Fruit fly (Drosophila melanogaster) whole organism, embryonic: ENCODE results near the gene CG44405.

Experiments used
- Atf3 ChIP-seq: fragments of 200-800 bp; sonication (Bioruptor generic); optimal IDR thresholded peaks from 3 replicates; lab custom pipeline; 2016; ENCODE audit warnings: missing biosample characterization, missing genetic modification characterization
- CG10267 ChIP-seq: fragments of 200-800 bp; sonication (Bioruptor generic); optimal IDR thresholded peaks from 2 replicates; lab custom pipeline; 2018; ENCODE audit warnings: missing biosample characterization, mild to moderate bottlenecking, missing genetic modification characterization, moderate library complexity
- CG13123 ChIP-seq: fragments of 200-800 bp; sonication (Bioruptor generic); optimal IDR thresholded peaks from 2 replicates; lab custom pipeline; 2016; ENCODE audit warnings: missing biosample characterization, missing genetic modification characterization
- CG15073 ChIP-seq: fragments of 200-800 bp; sonication (Bioruptor generic); optimal IDR thresholded peaks from 2 replicates; lab custom pipeline; 2016; ENCODE audit warnings: missing biosample characterization, missing genetic modification characterization
- CG15479 ChIP-seq: fragments of 200-800 bp; sonication (Bioruptor generic); optimal IDR thresholded peaks from 3 replicates; lab custom pipeline; 2019; ENCODE audit warnings: missing biosample characterization, mild to moderate bottlenecking, missing genetic modification characterization, moderate library complexity
- CG17186 ChIP-seq: fragments of 200-800 bp; sonication (Bioruptor generic); optimal IDR thresholded peaks from 3 replicates; lab custom pipeline; 2017; ENCODE audit warnings: missing biosample characterization, missing genetic modification reagents, missing genetic modification characterization
- CG18011 ChIP-seq: fragments of 200-800 bp; sonication (Bioruptor generic); optimal IDR thresholded peaks from 2 replicates; lab custom pipeline; 2017; ENCODE audit warnings: missing biosample characterization, missing genetic modification characterization, mild to moderate bottlenecking, moderate library complexity, missing genotype
- CG18262 ChIP-seq: fragments of 200-800 bp; optimal IDR thresholded peaks from 3 replicates; lab custom pipeline; 2019; ENCODE audit warnings: missing biosample characterization, mild to moderate bottlenecking, missing genetic modification characterization, moderate library complexity
- CG2202 ChIP-seq: fragments of 200-800 bp; sonication (Bioruptor generic); optimal IDR thresholded peaks from 2 replicates; lab custom pipeline; 2018; ENCODE audit warnings: missing biosample characterization, mild to moderate bottlenecking, missing genetic modification characterization
- CG2712 ChIP-seq: fragments of 200-800 bp; optimal IDR thresholded peaks from 3 replicates; lab custom pipeline; 2019; ENCODE audit warnings: missing biosample characterization, mild to moderate bottlenecking, missing genetic modification characterization, moderate library complexity
- CG3407 ChIP-seq: fragments of 200-800 bp; sonication (Bioruptor generic); optimal IDR thresholded peaks from 2 replicates; lab custom pipeline; 2018; ENCODE audit warnings: missing biosample characterization, mild to moderate bottlenecking, missing genetic modification characterization
- CG4404 ChIP-seq: fragments of 200-800 bp; sonication (Bioruptor generic); IDR thresholded peaks from 2 replicates; pipeline ENCODE4 v1.3.6; 2022; ENCODE audit warnings: missing biosample characterization, missing genetic modification characterization
- CG4424 ChIP-seq: fragments of 200-800 bp; sonication (Bioruptor generic); optimal IDR thresholded peaks from 3 replicates; lab custom pipeline; 2016; ENCODE audit warnings: missing biosample characterization, missing genetic modification characterization
- CG5180 ChIP-seq: fragments of 200-800 bp; sonication (Bioruptor generic); optimal IDR thresholded peaks from 3 replicates; lab custom pipeline; 2017; ENCODE audit warnings: missing biosample characterization, missing genetic modification characterization, mild to moderate bottlenecking, moderate library complexity, missing genetic modification reagents
- CG6654 ChIP-seq: fragments of 200-800 bp; sonication (Bioruptor generic); optimal IDR thresholded peaks from 2 replicates; lab custom pipeline; 2017; ENCODE audit warnings: missing biosample characterization, mild to moderate bottlenecking, missing genetic modification characterization
- CG6689 ChIP-seq: fragments of 200-800 bp; sonication (Bioruptor generic); IDR thresholded peaks from 2 replicates; pipeline ENCODE4 v1.3.6; 2022; ENCODE audit warnings: missing biosample characterization, missing genetic modification characterization
- CG7372 ChIP-seq: fragments of 200-800 bp; sonication (Bioruptor generic); IDR thresholded peaks from 2 replicates; pipeline ENCODE4 v1.3.6; 2022; ENCODE audit warnings: missing biosample characterization, missing genetic modification characterization
- CG8478 ChIP-seq: fragments of >200 bp; optimal IDR thresholded peaks from 2 replicates; lab custom pipeline; 2018
- CG8924 ChIP-seq: fragments of 200-800 bp; optimal IDR thresholded peaks from 3 replicates; lab custom pipeline; 2019; ENCODE audit warnings: missing biosample characterization, mild to moderate bottlenecking, missing genetic modification characterization, moderate library complexity
- CG9215 ChIP-seq: fragments of 200-800 bp; sonication (Bioruptor generic); IDR thresholded peaks from 2 replicates; pipeline ENCODE4 v1.3.6; 2022; ENCODE audit warnings: missing biosample characterization, missing genetic modification characterization
- Chrac-16 ChIP-seq: fragments of 200-800 bp; sonication (Bioruptor generic); optimal IDR thresholded peaks from 3 replicates; lab custom pipeline; 2016; ENCODE audit warnings: missing biosample characterization, missing genetic modification characterization
- Fer2 ChIP-seq: fragments of 200-800 bp; sonication (Bioruptor generic); optimal IDR thresholded peaks from 2 replicates; lab custom pipeline; 2018; ENCODE audit warnings: missing biosample characterization, mild to moderate bottlenecking, missing genetic modification characterization, moderate library complexity
- Gug ChIP-seq: fragments of 200-800 bp; sonication (Bioruptor generic); IDR thresholded peaks from 4 replicates; pipeline ENCODE4 v1.3.6; 2022; ENCODE audit warnings: missing biosample characterization, missing genetic modification characterization
- Kr ChIP-seq: fragments of 200-800 bp; sonication (Bioruptor generic); optimal IDR thresholded peaks from 2 replicates; lab custom pipeline; 2017; ENCODE audit warnings: missing biosample characterization, mild to moderate bottlenecking, missing genetic modification characterization
- Lim3 ChIP-seq: fragments of 200-800 bp; sonication (Bioruptor generic); IDR thresholded peaks from 2 replicates; pipeline ENCODE4 v1.3.6; 2022; ENCODE audit warnings: missing biosample characterization, missing genetic modification characterization
- Meics ChIP-seq: fragments of 200-800 bp; sonication (Bioruptor generic); optimal IDR thresholded peaks from 2 replicates; lab custom pipeline; 2017; ENCODE audit warnings: missing biosample characterization, mild to moderate bottlenecking, missing genetic modification characterization
- Mes4 ChIP-seq: fragments of 200-800 bp; sonication (Bioruptor generic); optimal IDR thresholded peaks from 2 replicates; lab custom pipeline; 2016; ENCODE audit warnings: missing biosample characterization, missing genetic modification characterization
- NfI ChIP-seq: fragments of 200-800 bp; sonication (Bioruptor generic); optimal IDR thresholded peaks from 3 replicates; lab custom pipeline; 2018; ENCODE audit warnings: missing biosample characterization, mild to moderate bottlenecking, missing genetic modification characterization, moderate library complexity
- Ravus ChIP-seq: fragments of 200-800 bp; sonication (Bioruptor generic); IDR thresholded peaks from 2 replicates; pipeline ENCODE4 v1.3.6; 2022; ENCODE audit warnings: missing biosample characterization, missing genetic modification characterization
- Spps ChIP-seq: fragments of 200-800 bp; sonication (Bioruptor generic); optimal IDR thresholded peaks from 2 replicates; lab custom pipeline; 2018; ENCODE audit warnings: missing biosample characterization, mild to moderate bottlenecking, missing genetic modification characterization
- ab ChIP-seq: fragments of 200-800 bp; sonication (Bioruptor generic); optimal IDR thresholded peaks from 2 replicates; lab custom pipeline; 2016; ENCODE audit warnings: missing biosample characterization, missing genetic modification characterization
- az2 ChIP-seq: fragments of 200-800 bp; sonication (Bioruptor generic); optimal IDR thresholded peaks from 3 replicates; lab custom pipeline; 2016; ENCODE audit warnings: missing biosample characterization, missing genetic modification characterization
- bab2 ChIP-seq: fragments of 200-800 bp; sonication (Bioruptor generic); optimal IDR thresholded peaks from 2 replicates; lab custom pipeline; 2016; ENCODE audit warnings: missing biosample characterization, missing genetic modification characterization
- cad ChIP-seq: fragments of >200 bp; optimal IDR thresholded peaks from 2 replicates; lab custom pipeline; 2017; ENCODE audit warnings: missing biosample characterization, missing genetic modification characterization
- fd3F ChIP-seq: fragments of 200-800 bp; sonication (Bioruptor generic); optimal IDR thresholded peaks from 2 replicates; lab custom pipeline; 2018; ENCODE audit warnings: missing biosample characterization, mild to moderate bottlenecking, missing genetic modification characterization, moderate library complexity
- gem ChIP-seq: fragments of 200-800 bp; sonication (Bioruptor generic); optimal IDR thresholded peaks from 2 replicates; lab custom pipeline; 2019; ENCODE audit warnings: missing biosample characterization, mild to moderate bottlenecking, missing genetic modification characterization, moderate library complexity
- gfzf ChIP-seq: fragments of 200-800 bp; sonication (Bioruptor generic); optimal IDR thresholded peaks from 2 replicates; lab custom pipeline; 2016; ENCODE audit warnings: missing biosample characterization, mild to moderate bottlenecking, missing genetic modification characterization, moderate library complexity
- grau ChIP-seq: fragments of 200-800 bp; optimal IDR thresholded peaks from 3 replicates; lab custom pipeline; 2019; ENCODE audit warnings: missing biosample characterization, mild to moderate bottlenecking, missing genetic modification characterization, moderate library complexity
- inv ChIP-seq: fragments of 200-800 bp; sonication (Bioruptor generic); IDR thresholded peaks from 2 replicates; pipeline ENCODE4 v1.3.6; 2022; ENCODE audit warnings: missing biosample characterization, missing genetic modification characterization; ENCODE audit not compliant: partially characterized antibody
- ken ChIP-seq: fragments of 200-800 bp; sonication (Bioruptor generic); IDR thresholded peaks from 3 replicates; pipeline ENCODE4 v1.3.6; 2022; ENCODE audit warnings: missing biosample characterization, missing genetic modification characterization
- lov ChIP-seq, 2 experiments: fragments of 200-800 bp in 1 of 2; fragments of >200 bp in 1 of 2; sonication (Bioruptor generic) in 1 of 2; IDR thresholded peaks in 1 of 2; optimal IDR thresholded peaks in 1 of 2; 2 replicates in 1 of 2; 3 replicates in 1 of 2; pipeline versions ENCODE4 v1.3.6 to Lab custom; 2017 to 2022; ENCODE audit warnings: missing biosample characterization in 1 of 2, missing genetic modification characterization in 1 of 2
- maf-S ChIP-seq: fragments of 200-800 bp; sonication (Bioruptor generic); optimal IDR thresholded peaks from 2 replicates; lab custom pipeline; 2016; ENCODE audit warnings: missing biosample characterization, missing genetic modification characterization
- pita ChIP-seq: fragments of 200-800 bp; sonication (Bioruptor generic); optimal IDR thresholded peaks from 2 replicates; lab custom pipeline; 2017; ENCODE audit warnings: missing biosample characterization, mild to moderate bottlenecking, missing genetic modification characterization
- pum ChIP-seq: fragments of 200-800 bp; sonication (Bioruptor generic); optimal IDR thresholded peaks from 2 replicates; lab custom pipeline; 2016; ENCODE audit warnings: missing biosample characterization, missing genetic modification characterization
- run ChIP-seq: fragments of 200-800 bp; sonication (Bioruptor generic); optimal IDR thresholded peaks from 3 replicates; lab custom pipeline; 2018; ENCODE audit warnings: missing biosample characterization, mild to moderate bottlenecking, missing genetic modification characterization
- sd ChIP-seq: fragments of 200-800 bp; sonication (Bioruptor generic); optimal IDR thresholded peaks from 3 replicates; lab custom pipeline; 2018; ENCODE audit warnings: missing biosample characterization, mild to moderate bottlenecking, missing genetic modification characterization, moderate library complexity
- sens ChIP-seq: fragments of 200-800 bp; sonication (Bioruptor generic); peaks from one replicate; lab custom pipeline; 2016; ENCODE audit warnings: missing biosample characterization, missing genetic modification characterization
- slbo ChIP-seq: fragments of 200-800 bp; sonication (Bioruptor generic); IDR thresholded peaks from 2 replicates; pipeline ENCODE4 v1.3.6; 2022; ENCODE audit warnings: missing biosample characterization, missing genetic modification characterization
- tgo ChIP-seq: fragments of 200-800 bp; sonication (Bioruptor generic); IDR thresholded peaks from 3 replicates; pipeline ENCODE4 v1.3.6; 2022; ENCODE audit warnings: missing biosample characterization, missing genetic modification characterization
- zen ChIP-seq: fragments of 200-800 bp; sonication (Bioruptor generic); optimal IDR thresholded peaks from 3 replicates; lab custom pipeline; 2018; ENCODE audit warnings: missing biosample characterization, mild to moderate bottlenecking, missing genetic modification characterization, moderate library complexity
- zfh2 ChIP-seq: fragments of 200-800 bp; sonication (Bioruptor generic); optimal IDR thresholded peaks from 2 replicates; lab custom pipeline; 2016; ENCODE audit warnings: missing biosample characterization, missing genetic modification characterization

Gene CG44405

dm6 chr2L:16329102-16329520, 13.0 kb downstream of the CG44405 start, which contains the start of gene mRpL4 (continued):
- TF ChIP-seq Kr: no peak
- TF ChIP-seq CG10267 (tag; lab: Kevin White, UChicago): peak; percentile 67
- TF ChIP-seq CG4404 (GFP tag; lab: Robert Waterston, UW): no peak
- peak; percentile 84 for TF ChIP-seq CG17186 (GFP tag; lab: Kevin White, UChicago)
- no peak for TF ChIP-seq CG6654
- peak; percentile 13 for TF ChIP-seq Fer2 (tag; lab: Kevin White, UChicago)
- TF ChIP-seq CG8924 (tag; lab: Kevin White, UChicago): peak; percentile 57
- no peak for TF ChIP-seq sd (tag; lab: Kevin White, UChicago)
- peak; percentile 85 for TF ChIP-seq zfh2 (GFP tag; lab: Kevin White, UChicago)
- peak; percentile 89 for TF ChIP-seq grau (tag; lab: Kevin White, UChicago)
- no peak for TF ChIP-seq Spps (tag; lab: Kevin White, UChicago)
- no peak for TF ChIP-seq cad (GFP tag; lab: Kevin White, UChicago)
- TF ChIP-seq tgo (GFP tag; lab: Robert Waterston, UW): peak; percentile 27; the same call in 1 of the 3 replicates
- TF ChIP-seq Atf3 (GFP tag; lab: Kevin White, UChicago): peak; percentile 68
- peak; percentile 80 for TF ChIP-seq az2 (GFP tag; lab: Kevin White, UChicago)
- TF ChIP-seq CG5180 (GFP tag; lab: Kevin White, UChicago): no peak
- TF ChIP-seq slbo (GFP tag; lab: Robert Waterston, UW): peak; percentile 86
- peak; percentile 85 for TF ChIP-seq pum (GFP tag; lab: Kevin White, UChicago)
- TF ChIP-seq Meics (GFP tag; lab: Kevin White, UChicago): peak; percentile 100
- TF ChIP-seq CG4424 (GFP tag; lab: Kevin White, UChicago): peak; percentile 77
- TF ChIP-seq CG2712 (tag; lab: Kevin White, UChicago): peak; percentile 79
- TF ChIP-seq NfI (GFP tag; lab: Kevin White, UChicago): peak; percentile 69
- TF ChIP-seq CG9215 (GFP tag; lab: Robert Waterston, UW): peak; percentile 51
- peak; percentile 76 for TF ChIP-seq Chrac-16 (GFP tag; lab: Kevin White, UChicago)
- no peak for TF ChIP-seq pita (GFP tag; lab: Kevin White, UChicago)
- peak; percentile 70 for TF ChIP-seq bab2
- TF ChIP-seq gem (tag; lab: Kevin White, UChicago): peak; percentile 71
- TF ChIP-seq Gug: peak; percentile 84
- peak; percentile 98 for TF ChIP-seq inv
- TF ChIP-seq lov (optimal IDR thresholded peaks at IDR 0.05; lab: Kevin White, UChicago): no peak
- TF ChIP-seq lov (GFP tag; IDR thresholded peaks at IDR 0.05; lab: Robert Waterston, UW): peak; percentile 58; the same call in 1 of the 3 replicates
- peak; percentile 22 for TF ChIP-seq fd3F
- TF ChIP-seq Lim3 (GFP tag; lab: Robert Waterston, UW): no peak
- peak; percentile 96 for TF ChIP-seq sens (GFP tag; lab: Kevin White, UChicago)
- TF ChIP-seq CG18011 (GFP tag; lab: Kevin White, UChicago): peak; percentile 36
- no peak for TF ChIP-seq CG3407 (GFP tag; lab: Kevin White, UChicago)
- TF ChIP-seq CG8478 (lab: Kevin White, UChicago): no peak
- peak; percentile 49 for TF ChIP-seq zen (tag; lab: Kevin White, UChicago)
- TF ChIP-seq Ravus (GFP tag; lab: Robert Waterston, UW): no peak
- peak; percentile 77 for TF ChIP-seq maf-S (GFP tag; lab: Kevin White, UChicago)
- peak; percentile 57 for TF ChIP-seq CG18262 (tag; lab: Kevin White, UChicago)
- peak; percentile 65; the same call in 1 of the 3 replicates for TF ChIP-seq ken (GFP tag; lab: Robert Waterston, UW)
- no peak for TF ChIP-seq run (tag; lab: Kevin White, UChicago)
- TF ChIP-seq Mes4 (GFP tag; lab: Kevin White, UChicago): peak; percentile 36
- no peak for TF ChIP-seq CG2202 (tag; lab: Kevin White, UChicago)
- TF ChIP-seq gfzf (GFP tag; lab: Kevin White, UChicago): peak; percentile 18
- TF ChIP-seq CG6689 (GFP tag; lab: Robert Waterston, UW): peak; percentile 55; the same call in 1 of the 2 replicates
- no peak; the same call in 1 of the 2 replicates for TF ChIP-seq CG7372 (GFP tag; lab: Robert Waterston, UW)
- no peak for TF ChIP-seq CG15479 (GFP tag; lab: Kevin White, UChicago)
- TF ChIP-seq ab (GFP tag; lab: Kevin White, UChicago): peak; percentile 47
- TF ChIP-seq CG15073: peak; percentile 36
- TF ChIP-seq CG13123 (GFP tag; lab: Kevin White, UChicago): peak; percentile 59
